Worm (Caenorhabditis elegans) whole organism, late embryonic: ENCODE measurements around the gene F02E11.2.

Experiments
- C08G9.2 ChIP-seq: sonication (generic microtip); optimal IDR thresholded peaks from 2 replicates; lab custom pipeline; 2016; ENCODE audit warnings: mild to moderate bottlenecking, missing genetic modification characterization, moderate library complexity, missing compliant biosample characterization
- C38D4.7 ChIP-seq: fragments of 200-800 bp; sonication (Bioruptor generic); optimal IDR thresholded peaks from 2 replicates; lab custom pipeline; 2018; ENCODE audit warnings: mild to moderate bottlenecking, missing genetic modification characterization, moderate library complexity, missing compliant biosample characterization
- T23F11.4 ChIP-seq: fragments of 200-800 bp; sonication (Bioruptor generic); optimal IDR thresholded peaks from 2 replicates; lab custom pipeline; 2018; ENCODE audit warnings: mild to moderate bottlenecking, missing genetic modification characterization, missing compliant biosample characterization
- ahr-1 ChIP-seq: sonication (generic microtip); optimal IDR thresholded peaks from 2 replicates; lab custom pipeline; 2016; ENCODE audit warnings: missing genetic modification characterization, missing compliant biosample characterization
- ceh-14 ChIP-seq: sonication (generic microtip); optimal IDR thresholded peaks from 2 replicates; lab custom pipeline; 2016; ENCODE audit warnings: missing genotype, missing genetic modification characterization, missing compliant biosample characterization
- ceh-18 ChIP-seq: sonication (generic microtip); optimal IDR thresholded peaks from 2 replicates; lab custom pipeline; 2016; ENCODE audit warnings: missing genetic modification characterization, missing compliant biosample characterization
- ceh-24 ChIP-seq: sonication (generic microtip); optimal IDR thresholded peaks from 2 replicates; lab custom pipeline; 2016; ENCODE audit warnings: mild to moderate bottlenecking, missing genetic modification characterization, missing compliant biosample characterization
- ceh-30 ChIP-seq: fragments of 150-350 bp; optimal IDR thresholded peaks from 2 replicates; lab custom pipeline; 2014; ENCODE audit warnings: missing biosample characterization, missing genetic modification characterization
- ceh-34 ChIP-seq: sonication (generic microtip); optimal IDR thresholded peaks from 2 replicates; lab custom pipeline; 2016; ENCODE audit warnings: mild to moderate bottlenecking, missing genetic modification characterization, missing compliant biosample characterization
- ceh-45 ChIP-seq: fragments of 200-800 bp; sonication (Bioruptor generic); IDR thresholded peaks from 2 replicates; pipeline ENCODE4 v1.3.6; 2022; ENCODE audit warnings: missing genetic modification reagents, missing genetic modification characterization, missing compliant biosample characterization
- ceh-48 ChIP-seq: sonication (generic microtip); optimal IDR thresholded peaks from 2 replicates; lab custom pipeline; 2016; ENCODE audit warnings: missing genetic modification characterization, inconsistent platforms, missing compliant biosample characterization
- ceh-6 ChIP-seq: fragments of 200-800 bp; sonication (Bioruptor generic); optimal IDR thresholded peaks from 2 replicates; lab custom pipeline; 2018; ENCODE audit warnings: mild to moderate bottlenecking, missing genetic modification characterization, missing compliant biosample characterization
- ceh-9 ChIP-seq: sonication (generic microtip); optimal IDR thresholded peaks from 2 replicates; lab custom pipeline; 2016; ENCODE audit warnings: mild to moderate bottlenecking, missing genetic modification characterization, inconsistent platforms, missing compliant biosample characterization
- che-1 ChIP-seq: sonication (generic microtip); optimal IDR thresholded peaks from 2 replicates; lab custom pipeline; 2016; ENCODE audit warnings: mild to moderate bottlenecking, missing genetic modification characterization, missing compliant biosample characterization
- dve-1 ChIP-seq: sonication (generic microtip); optimal IDR thresholded peaks from 2 replicates; lab custom pipeline; 2017; ENCODE audit warnings: antibody characterized with exemption, mild to moderate bottlenecking, missing genetic modification characterization, missing compliant biosample characterization
- fax-1 ChIP-seq: sonication (generic microtip); optimal IDR thresholded peaks from 2 replicates; lab custom pipeline; 2016; ENCODE audit warnings: missing genotype, missing genetic modification characterization, missing compliant biosample characterization
- fkh-6 ChIP-seq: sonication (generic microtip); optimal IDR thresholded peaks from 2 replicates; lab custom pipeline; 2016; ENCODE audit warnings: missing genetic modification characterization, missing compliant biosample characterization
- hlh-13 ChIP-seq: fragments of 200-800 bp; sonication (Bioruptor generic); optimal IDR thresholded peaks from 2 replicates; lab custom pipeline; 2018; ENCODE audit warnings: mild to moderate bottlenecking, missing genetic modification characterization, missing compliant biosample characterization
- hlh-15 ChIP-seq: sonication (generic microtip); optimal IDR thresholded peaks from 2 replicates; lab custom pipeline; 2016; ENCODE audit warnings: missing genetic modification characterization, missing compliant biosample characterization
- hlh-30 ChIP-seq: sonication (generic microtip); optimal IDR thresholded peaks from 2 replicates; lab custom pipeline; 2017; ENCODE audit warnings: antibody characterized with exemption, missing genetic modification characterization, missing compliant biosample characterization; ENCODE audit not compliant: insufficient read depth
- hlh-6 ChIP-seq: sonication (generic microtip); optimal IDR thresholded peaks from 2 replicates; lab custom pipeline; 2016; ENCODE audit warnings: missing genotype, missing genetic modification characterization, missing compliant biosample characterization
- hlh-8 ChIP-seq: sonication (generic microtip); optimal IDR thresholded peaks from 2 replicates; lab custom pipeline; 2016; ENCODE audit warnings: missing genotype, missing genetic modification characterization, missing compliant biosample characterization
- lim-6 ChIP-seq: sonication (generic microtip); optimal IDR thresholded peaks from 2 replicates; lab custom pipeline; 2016; ENCODE audit warnings: missing genetic modification characterization, missing compliant biosample characterization
- lin-11 ChIP-seq: fragments of 200-800 bp; sonication (Bioruptor generic); optimal IDR thresholded peaks from 2 replicates; lab custom pipeline; 2018; ENCODE audit warnings: mild to moderate bottlenecking, missing genetic modification characterization, missing compliant biosample characterization
- madf-2 ChIP-seq: sonication (generic microtip); optimal IDR thresholded peaks from 2 replicates; lab custom pipeline; 2017; ENCODE audit warnings: missing genetic modification characterization, missing compliant biosample characterization
- mec-3 ChIP-seq: sonication (generic microtip); optimal IDR thresholded peaks from 2 replicates; lab custom pipeline; 2016; ENCODE audit warnings: borderline replicate concordance, missing genetic modification characterization, missing compliant biosample characterization
- nfya-1 ChIP-seq: sonication (generic microtip); optimal IDR thresholded peaks from 2 replicates; lab custom pipeline; 2017; ENCODE audit warnings: missing genetic modification characterization, mild to moderate bottlenecking, missing compliant biosample characterization, antibody characterized with exemption, moderate library complexity
- nhr-11 ChIP-seq: fragments of 150-350 bp; optimal IDR thresholded peaks from 2 replicates; lab custom pipeline; 2014; ENCODE audit warnings: missing biosample characterization, missing genetic modification characterization
- npax-4 ChIP-seq: sonication (generic microtip); optimal IDR thresholded peaks from 2 replicates; lab custom pipeline; 2016; ENCODE audit warnings: missing genetic modification characterization, missing compliant biosample characterization
- pat-9 ChIP-seq: fragments of 200-800 bp; sonication (Bioruptor generic); optimal IDR thresholded peaks from 2 replicates; lab custom pipeline; 2018; ENCODE audit warnings: mild to moderate bottlenecking, missing genetic modification characterization, moderate library complexity, missing compliant biosample characterization
- pax-1 ChIP-seq: fragments of 150-350 bp; optimal IDR thresholded peaks from 2 replicates; lab custom pipeline; 2014; ENCODE audit warnings: missing biosample characterization, missing genetic modification characterization
- pqm-1 ChIP-seq: sonication (generic microtip); optimal IDR thresholded peaks from 2 replicates; lab custom pipeline; 2016; ENCODE audit warnings: missing genetic modification characterization, missing compliant biosample characterization
- pros-1 ChIP-seq: fragments of 150-350 bp; optimal IDR thresholded peaks from 2 replicates; lab custom pipeline; 2014; ENCODE audit warnings: missing biosample characterization, missing genetic modification reagents, missing genetic modification characterization
- rnt-1 ChIP-seq: sonication (generic microtip); optimal IDR thresholded peaks from 2 replicates; lab custom pipeline; 2016; ENCODE audit warnings: missing genetic modification characterization, missing compliant biosample characterization
- syd-9 ChIP-seq: sonication (generic microtip); optimal IDR thresholded peaks from 2 replicates; lab custom pipeline; 2016; ENCODE audit warnings: mild to moderate bottlenecking, missing genetic modification characterization, moderate library complexity, missing compliant biosample characterization
- tbx-2 ChIP-seq: sonication (generic microtip); optimal IDR thresholded peaks from 2 replicates; lab custom pipeline; 2016; ENCODE audit warnings: missing genetic modification characterization, missing compliant biosample characterization
- unc-3 ChIP-seq, 2 experiments: fragments of 200-800 bp in 1 of 2; sonication (Bioruptor generic) in 1 of 2; sonication (generic microtip) in 1 of 2; conservative IDR thresholded peaks in 1 of 2; optimal IDR thresholded peaks in 1 of 2; 2 replicates each; pipeline versions ENCODE4 v1.3.6 to Lab custom; 2016 to 2022; ENCODE audit warnings: missing compliant biosample characterization in 2 of 2, missing genetic modification characterization in 2 of 2, missing genetic modification reagents in 1 of 2
- unc-55 ChIP-seq: sonication (generic microtip); optimal IDR thresholded peaks from 2 replicates; lab custom pipeline; 2017; ENCODE audit warnings: missing biosample characterization, missing genetic modification reagents, missing genetic modification characterization

F02E11.2 gene

DNA sequence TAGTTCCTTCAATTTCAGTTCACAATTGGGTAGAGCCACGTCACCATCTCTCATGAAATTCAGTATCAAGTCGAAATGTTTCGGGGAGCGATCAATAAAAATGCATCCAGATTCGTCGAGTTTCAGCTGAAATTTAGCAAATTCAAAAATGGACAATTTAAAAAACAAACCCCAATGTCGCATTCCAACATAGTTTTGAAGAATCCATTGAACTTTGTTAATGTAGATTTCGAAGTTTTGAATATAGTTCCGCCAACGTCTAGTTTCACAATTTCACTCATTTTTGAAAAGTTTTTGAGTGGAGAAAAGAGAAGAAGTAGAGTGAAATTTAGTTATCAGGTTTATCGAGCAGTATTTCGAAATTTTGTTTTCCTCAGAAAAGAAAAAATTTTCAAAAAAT is 40.9 kb upstream of the F02E11.2 start, which contains the start of gene ZC239.14:
Gene ZC239.14 (minus strand): TSS at position 305 of the 400 bp plus-strand sequence.
- no peak for TF ChIP-seq lim-6 (tag; lab: Kevin White, UChicago)

DNA sequence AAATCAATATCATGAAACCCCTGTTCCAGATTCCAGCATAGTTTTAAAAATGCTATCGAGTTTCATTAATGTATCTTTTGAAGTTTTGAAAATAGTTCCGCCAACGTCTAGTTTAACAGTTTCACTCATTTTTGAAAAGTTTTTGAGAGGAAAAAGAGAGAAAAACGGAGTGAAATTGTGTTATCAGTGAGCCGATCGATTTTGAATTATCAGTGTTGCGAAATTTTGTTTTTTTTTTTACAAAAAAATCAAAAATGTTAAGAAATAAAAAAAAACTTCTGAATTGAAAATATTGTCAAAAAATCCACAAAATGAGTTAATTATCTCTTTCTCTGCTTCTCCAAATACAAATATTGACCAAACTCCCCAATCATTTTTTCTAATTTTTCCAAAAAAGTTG is 39.9 kb upstream of the F02E11.2 start, which contains the start of gene ZC239.13:
Gene ZC239.13 (minus strand): TSS at position 154 of the 400 bp plus-strand sequence.
- TF ChIP-seq rnt-1 (tag; lab: Kevin White, UChicago) (no peak), ceh-9 (tag; lab: Kevin White, UChicago) (no peak), nfya-1 (no peak)

DNA sequence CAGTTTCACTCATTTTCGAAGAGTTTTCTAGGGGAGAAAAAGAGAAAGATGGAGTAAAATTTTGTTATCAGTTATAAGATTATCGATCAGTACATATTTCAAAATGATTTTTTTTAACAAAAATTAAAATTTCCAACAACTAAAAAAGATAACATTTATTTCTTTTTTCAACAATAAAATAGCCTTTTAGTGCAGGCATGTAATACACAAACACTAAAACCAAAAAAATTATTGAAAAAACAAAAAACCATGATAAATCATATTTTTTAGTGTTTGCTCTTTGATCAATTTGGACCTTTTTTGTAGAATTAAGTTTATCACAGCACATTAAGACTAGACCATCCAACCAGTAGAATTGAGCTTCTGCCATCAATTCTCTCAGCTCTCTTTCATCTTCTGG is 38.0 kb upstream of the F02E11.2 start, which contains the start of gene ZC239.15:
Gene ZC239.15 (minus strand): TSS at position 101 of the 400 bp plus-strand sequence.
- TF ChIP-seq rnt-1 (tag; lab: Kevin White, UChicago) (no peak), nhr-11 (tag; lab: Kevin White, UChicago) (no peak), ceh-9 (tag; lab: Kevin White, UChicago) (no peak)
- TF ChIP-seq, all 69 proteins: peak for 0

DNA sequence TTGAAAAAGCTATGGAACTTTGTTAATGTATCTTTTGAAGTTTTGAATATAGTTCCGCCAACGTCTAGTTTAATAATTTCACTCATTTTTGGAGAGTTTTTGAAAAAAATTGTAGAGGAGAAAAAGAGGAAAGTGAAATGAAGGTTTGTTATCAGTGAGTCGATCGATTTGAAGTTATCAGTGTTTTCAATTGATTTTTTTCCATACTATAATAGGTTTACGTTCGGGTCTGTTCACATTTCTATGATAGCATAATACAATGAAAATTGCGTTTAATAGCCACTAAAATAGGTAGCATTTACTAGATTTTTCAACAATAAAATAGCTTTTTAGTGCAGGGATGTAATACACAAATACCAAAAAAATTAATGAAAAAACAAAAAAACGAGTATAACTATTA is 37.4 kb upstream of the F02E11.2 start, which contains the start of gene ZC239.16:
Gene ZC239.16 (minus strand): TSS at position 120 of the 400 bp plus-strand sequence.
- TF ChIP-seq madf-2 (no peak), dve-1 (tag; lab: Kevin White, UChicago) (no peak), unc-55 (GFP tag; lab: Kevin White, UChicago) (no peak), fax-1 (tag; lab: Kevin White, UChicago) (no peak), hlh-30 (tag; lab: Kevin White, UChicago) (no peak), pat-9 (no peak), fkh-6 (no peak), hlh-13 (GFP tag; lab: Kevin White, UChicago) (no peak), pros-1 (no peak), C08G9.2 (tag; lab: Kevin White, UChicago) (no peak), ceh-45 (GFP tag; lab: Robert Waterston, UW) (no peak), pax-1 (tag; lab: Kevin White, UChicago) (no peak)

DNA sequence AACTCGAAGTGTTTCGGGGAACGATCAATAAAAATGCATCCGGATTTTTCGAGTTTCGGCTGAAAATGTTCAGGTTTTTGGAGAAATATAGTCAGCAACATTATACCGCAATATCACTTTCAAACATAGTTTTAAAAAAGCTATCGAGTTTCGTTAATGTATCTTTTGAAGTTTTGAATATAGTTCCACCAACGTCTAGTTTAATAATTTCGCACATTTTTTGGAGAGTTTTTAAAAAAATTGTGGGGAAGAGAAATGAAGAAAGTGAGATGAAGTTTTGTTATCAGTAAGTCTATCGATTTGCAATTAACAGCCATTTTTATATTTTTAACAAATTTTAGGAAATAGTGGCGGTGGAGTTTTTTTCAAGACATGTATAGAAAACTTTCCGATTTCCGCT is 36.8 kb upstream of the F02E11.2 start, which contains the start of gene ZC239.17:
Gene ZC239.17 (minus strand): TSS at position 101 of the 400 bp plus-strand sequence.
- TF ChIP-seq ahr-1: no peak
- TF ChIP-seq ceh-30 (tag; lab: Kevin White, UChicago): no peak
- TF ChIP-seq tbx-2 (tag; lab: Kevin White, UChicago): no peak
- no peak for TF ChIP-seq hlh-15
- no peak for TF ChIP-seq ceh-9 (tag; lab: Kevin White, UChicago)
- no peak for TF ChIP-seq ceh-18 (tag; lab: Kevin White, UChicago)
- TF ChIP-seq fax-1 (tag; lab: Kevin White, UChicago): no peak
- no peak for TF ChIP-seq fkh-6
- no peak for TF ChIP-seq syd-9 (tag; lab: Kevin White, UChicago)
- TF ChIP-seq C38D4.7: no peak
- TF ChIP-seq hlh-8 (tag; lab: Kevin White, UChicago): no peak
- TF ChIP-seq ceh-6: no peak
- no peak for TF ChIP-seq lin-11 (tag; lab: Kevin White, UChicago)
- TF ChIP-seq hlh-13 (GFP tag; lab: Kevin White, UChicago): no peak
- no peak for TF ChIP-seq mec-3
- TF ChIP-seq ceh-48 (tag; lab: Kevin White, UChicago): no peak
- TF ChIP-seq ceh-14 (tag; lab: Kevin White, UChicago): no peak
- no peak for TF ChIP-seq ceh-45 (GFP tag; lab: Robert Waterston, UW)

DNA sequence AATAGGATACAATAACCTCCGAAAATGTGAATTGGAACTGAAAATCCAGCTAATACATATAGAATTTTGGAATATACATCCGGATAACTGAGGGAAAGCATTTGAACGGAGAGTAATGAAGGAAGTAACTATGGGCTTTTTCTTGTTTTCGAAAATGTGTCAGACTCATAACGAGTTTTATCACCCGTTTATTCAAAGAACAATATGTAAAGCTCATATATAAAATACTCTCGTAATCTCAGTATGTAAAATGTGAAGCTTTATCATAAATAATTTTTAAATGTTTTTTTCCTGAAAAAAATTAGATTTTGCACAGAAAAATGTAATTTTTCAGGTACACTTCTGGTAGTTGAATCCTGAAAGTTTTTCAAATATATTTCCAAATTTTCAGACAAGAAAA is 32.2 kb upstream of the F02E11.2 start, which contains the start of gene srh-297:
Gene srh-297 (minus strand): TSS at position 101 of the 400 bp plus-strand sequence.
- TF ChIP-seq pros-1 (no peak), madf-2 (no peak), lim-6 (tag; lab: Kevin White, UChicago) (no peak), hlh-8 (tag; lab: Kevin White, UChicago) (no peak), che-1 (tag; lab: Kevin White, UChicago) (no peak), ceh-24 (no peak), unc-3 (GFP tag; conservative IDR thresholded peaks at IDR 0.05; lab: Robert Waterston, UW) (no peak), unc-3 (tag; optimal IDR thresholded peaks at IDR 0.05; lab: Kevin White, UChicago) (no peak), T23F11.4 (no peak), unc-55 (GFP tag; lab: Kevin White, UChicago) (no peak), hlh-6 (tag; lab: Kevin White, UChicago) (no peak), ahr-1 (no peak), pqm-1 (tag; lab: Kevin White, UChicago) (no peak), ceh-34 (tag; lab: Kevin White, UChicago) (no peak), npax-4 (tag; lab: Kevin White, UChicago) (no peak)
